Fruit fly (Drosophila melanogaster) whole organism, embryonic: ENCODE results near the gene haf.

ENCODE experiments used
- Aef1 ChIP-seq: fragments of 200-800 bp; sonication (Bioruptor generic); IDR thresholded peaks from 3 replicates; pipeline ENCODE4 v1.3.6; 2022; ENCODE audit warnings: missing biosample characterization, missing genetic modification characterization
- Atf6 ChIP-seq: fragments of 200-800 bp; sonication (Bioruptor generic); IDR thresholded peaks from 2 replicates; pipeline ENCODE4 v1.3.6; 2022; ENCODE audit warnings: missing biosample characterization, missing genetic modification characterization
- Bgb ChIP-seq: fragments of 200-800 bp; sonication (Bioruptor generic); IDR thresholded peaks from 2 replicates; pipeline ENCODE4 v1.3.6; 2022; ENCODE audit warnings: missing biosample characterization, missing genetic modification characterization; ENCODE audit not compliant: partially characterized antibody
- C15 ChIP-seq: fragments of 200-800 bp; sonication (Bioruptor generic); IDR thresholded peaks from 3 replicates; pipeline ENCODE4 v1.3.6; 2022; ENCODE audit warnings: missing biosample characterization, missing genetic modification characterization
- CG11093 ChIP-seq: fragments of 200-800 bp; sonication (Bioruptor generic); IDR thresholded peaks from 3 replicates; pipeline ENCODE4 v1.3.6; 2022; ENCODE audit warnings: missing biosample characterization, missing genetic modification characterization
- CG15073 ChIP-seq: fragments of 200-800 bp; sonication (Bioruptor generic); optimal IDR thresholded peaks from 2 replicates; lab custom pipeline; 2016; ENCODE audit warnings: missing biosample characterization, missing genetic modification characterization
- CG1602 ChIP-seq: fragments of 200-800 bp; sonication (Bioruptor generic); optimal IDR thresholded peaks from 3 replicates; lab custom pipeline; 2016; ENCODE audit warnings: missing biosample characterization, missing genetic modification characterization
- CG18476 ChIP-seq: fragments of 200-800 bp; sonication (Bioruptor generic); optimal IDR thresholded peaks from 2 replicates; lab custom pipeline; 2016; ENCODE audit warnings: missing biosample characterization, mild to moderate bottlenecking, missing genetic modification characterization
- CG2116 ChIP-seq: fragments of 200-800 bp; sonication (Bioruptor generic); optimal IDR thresholded peaks from 3 replicates; lab custom pipeline; 2018; ENCODE audit warnings: missing biosample characterization, mild to moderate bottlenecking, missing genetic modification characterization
- CG2889 ChIP-seq: fragments of 200-800 bp; sonication (Bioruptor generic); IDR thresholded peaks from 3 replicates; pipeline ENCODE4 v1.3.6; 2022; ENCODE audit warnings: missing biosample characterization, missing genetic modification characterization
- CG31388 ChIP-seq: fragments of 200-800 bp; sonication (Bioruptor generic); optimal IDR thresholded peaks from 2 replicates; lab custom pipeline; 2016; ENCODE audit warnings: missing biosample characterization, missing genetic modification characterization
- CG31441 ChIP-seq: fragments of 200-800 bp; sonication (Bioruptor generic); IDR thresholded peaks from 2 replicates; pipeline ENCODE4 v1.3.6; 2022; ENCODE audit warnings: missing biosample characterization, missing genetic modification characterization
- CG32767 ChIP-seq: fragments of 200-800 bp; sonication (Bioruptor generic); IDR thresholded peaks from 2 replicates; pipeline ENCODE4 v1.3.6; 2022; ENCODE audit warnings: missing biosample characterization, missing genetic modification characterization
- CG34422 ChIP-seq: fragments of 200-800 bp; sonication (Bioruptor generic); IDR thresholded peaks from 3 replicates; pipeline ENCODE4 v1.3.6; 2022; ENCODE audit warnings: missing biosample characterization, missing genetic modification characterization
- CG4424 ChIP-seq: fragments of 200-800 bp; sonication (Bioruptor generic); optimal IDR thresholded peaks from 3 replicates; lab custom pipeline; 2016; ENCODE audit warnings: missing biosample characterization, missing genetic modification characterization
- CG4730 ChIP-seq: fragments of 200-800 bp; sonication (Bioruptor generic); IDR thresholded peaks from 2 replicates; pipeline ENCODE4 v1.3.6; 2022; ENCODE audit warnings: missing biosample characterization, missing genetic modification characterization
- CG6175 ChIP-seq: fragments of 200-800 bp; sonication (Bioruptor generic); IDR thresholded peaks from 3 replicates; pipeline ENCODE4 v1.3.6; 2022; ENCODE audit warnings: missing biosample characterization, missing genetic modification characterization
- CG6791 ChIP-seq: fragments of 200-800 bp; sonication (Bioruptor generic); IDR thresholded peaks from 3 replicates; pipeline ENCODE4 v1.3.6; 2022; ENCODE audit warnings: missing biosample characterization, missing genetic modification characterization; ENCODE audit not compliant: partially characterized antibody
- CG7745 ChIP-seq: fragments of 200-800 bp; sonication (Bioruptor generic); optimal IDR thresholded peaks from 2 replicates; lab custom pipeline; 2018; ENCODE audit warnings: missing biosample characterization, mild to moderate bottlenecking, missing genetic modification characterization, moderate library complexity
- CG8765 ChIP-seq: fragments of 200-800 bp; sonication (Bioruptor generic); IDR thresholded peaks from 2 replicates; pipeline ENCODE4 v1.3.6; 2022; ENCODE audit warnings: missing biosample characterization, missing genetic modification characterization
- CG8944 ChIP-seq: fragments of 200-800 bp; sonication (Bioruptor generic); optimal IDR thresholded peaks from 3 replicates; lab custom pipeline; 2016; ENCODE audit warnings: missing biosample characterization, missing genetic modification characterization
- Dbx ChIP-seq: fragments of 200-800 bp; sonication (Bioruptor generic); IDR thresholded peaks from 3 replicates; pipeline ENCODE4 v1.3.6; 2022; ENCODE audit warnings: missing biosample characterization, missing genetic modification characterization
- ERR ChIP-seq: fragments of 200-800 bp; sonication (Bioruptor generic); optimal IDR thresholded peaks from 2 replicates; lab custom pipeline; 2016; ENCODE audit warnings: missing biosample characterization, missing genetic modification characterization
- HLH3B ChIP-seq: fragments of 200-800 bp; sonication (Bioruptor generic); IDR thresholded peaks from 2 replicates; pipeline ENCODE4 v1.3.6; 2022; ENCODE audit warnings: missing biosample characterization, missing genetic modification characterization
- Lpt ChIP-seq: fragments of >200 bp; optimal IDR thresholded peaks from 2 replicates; lab custom pipeline; 2018; ENCODE audit warnings: missing biosample characterization, missing genetic modification characterization
- NFAT ChIP-seq: fragments of 200-800 bp; sonication (Bioruptor generic); IDR thresholded peaks from 2 replicates; pipeline ENCODE4 v1.3.6; 2022; ENCODE audit warnings: missing biosample characterization, missing genetic modification characterization
- Neu2 ChIP-seq: fragments of 200-800 bp; sonication (Bioruptor generic); optimal IDR thresholded peaks from 3 replicates; lab custom pipeline; 2016; ENCODE audit warnings: missing biosample characterization, missing genetic modification characterization, borderline replicate concordance
- Six4 ChIP-seq: fragments of 200-800 bp; sonication (Bioruptor generic); optimal IDR thresholded peaks from 2 replicates; lab custom pipeline; 2016; ENCODE audit warnings: missing biosample characterization, missing genetic modification characterization
- Stat92E ChIP-seq, 3 experiments: fragments of >200 bp in 2 of 3; fragments of 200-800 bp in 1 of 3; sonication (Bioruptor generic) in 1 of 3; optimal IDR thresholded peaks; 2 replicates each; lab custom pipeline; 2017 to 2019; ENCODE audit warnings: missing biosample characterization in 3 of 3, missing genetic modification characterization in 3 of 3, mild to moderate bottlenecking in 1 of 3, moderate library complexity in 1 of 3
- YL-1 ChIP-seq: fragments of 200-800 bp; sonication (Bioruptor generic); optimal IDR thresholded peaks from 3 replicates; lab custom pipeline; 2017; ENCODE audit warnings: missing biosample characterization, mild to moderate bottlenecking, missing genetic modification characterization
- amos ChIP-seq: fragments of 200-800 bp; sonication (Bioruptor generic); IDR thresholded peaks from 2 replicates; pipeline ENCODE4 v1.3.6; 2022; ENCODE audit warnings: missing biosample characterization, missing genetic modification characterization; ENCODE audit not compliant: partially characterized antibody
- bbx ChIP-seq: fragments of 200-800 bp; sonication (Bioruptor generic); IDR thresholded peaks from 2 replicates; pipeline ENCODE4 v1.3.6; 2022; ENCODE audit warnings: missing biosample characterization, missing genetic modification characterization; ENCODE audit not compliant: partially characterized antibody
- chm ChIP-seq: fragments of 200-800 bp; sonication (Bioruptor generic); IDR thresholded peaks from 2 replicates; pipeline ENCODE4 v1.3.6; 2022; ENCODE audit warnings: missing biosample characterization, missing genetic modification characterization
- cwo ChIP-seq: fragments of 200-800 bp; sonication (Bioruptor generic); optimal IDR thresholded peaks from 3 replicates; lab custom pipeline; 2017; ENCODE audit warnings: missing biosample characterization, missing genetic modification characterization, mild to moderate bottlenecking, moderate library complexity, missing genetic modification reagents
- dimm ChIP-seq: fragments of 200-800 bp; sonication (Bioruptor generic); IDR thresholded peaks from 2 replicates; pipeline ENCODE4 v1.3.6; 2022; ENCODE audit warnings: missing biosample characterization, missing genetic modification characterization
- dmrt99B ChIP-seq: fragments of 200-800 bp; sonication (Bioruptor generic); optimal IDR thresholded peaks from 2 replicates; lab custom pipeline; 2018; ENCODE audit warnings: missing biosample characterization, mild to moderate bottlenecking, missing genetic modification characterization, moderate library complexity
- fd102C ChIP-seq: fragments of 200-800 bp; sonication (Bioruptor generic); optimal IDR thresholded peaks from 2 replicates; lab custom pipeline; 2018; ENCODE audit warnings: missing biosample characterization, mild to moderate bottlenecking, missing genetic modification characterization, moderate library complexity
- gce ChIP-seq: fragments of 200-800 bp; sonication (Bioruptor generic); IDR thresholded peaks from 3 replicates; pipeline ENCODE4 v1.3.6; 2022; ENCODE audit warnings: missing biosample characterization, missing genetic modification characterization
- h ChIP-seq: fragments of >200 bp; optimal IDR thresholded peaks from 2 replicates; lab custom pipeline; 2017
- lab ChIP-seq: fragments of 200-800 bp; sonication (Bioruptor generic); optimal IDR thresholded peaks from 3 replicates; lab custom pipeline; 2017; ENCODE audit warnings: missing biosample characterization, missing genetic modification characterization, mild to moderate bottlenecking, moderate library complexity, missing genetic modification reagents
- lmd ChIP-seq: fragments of 200-800 bp; sonication (Bioruptor generic); IDR thresholded peaks from 2 replicates; pipeline ENCODE4 v1.3.6; 2022; ENCODE audit warnings: missing biosample characterization, missing genetic modification characterization
- nau ChIP-seq: fragments of 200-800 bp; sonication (Bioruptor generic); optimal IDR thresholded peaks from 3 replicates; lab custom pipeline; 2017; ENCODE audit warnings: missing biosample characterization, mild to moderate bottlenecking, missing genetic modification characterization, missing genetic modification reagents
- peb ChIP-seq: fragments of 200-800 bp; sonication (Bioruptor generic); IDR thresholded peaks from 2 replicates; pipeline ENCODE4 v1.3.6; 2022; ENCODE audit warnings: missing biosample characterization, missing genetic modification characterization
- pros ChIP-seq: fragments of 200-800 bp; sonication (Bioruptor generic); optimal IDR thresholded peaks from 3 replicates; lab custom pipeline; 2019; ENCODE audit warnings: missing biosample characterization, mild to moderate bottlenecking, missing genetic modification characterization, moderate library complexity
- pzg ChIP-seq: fragments of 200-800 bp; sonication (Bioruptor generic); optimal IDR thresholded peaks from 3 replicates; lab custom pipeline; 2018; ENCODE audit warnings: missing biosample characterization, mild to moderate bottlenecking, missing genetic modification characterization, moderate library complexity
- sens ChIP-seq: fragments of 200-800 bp; sonication (Bioruptor generic); peaks from one replicate; lab custom pipeline; 2016; ENCODE audit warnings: missing biosample characterization, missing genetic modification characterization
- trh ChIP-seq: fragments of 200-800 bp; sonication (Bioruptor generic); optimal IDR thresholded peaks from 2 replicates; lab custom pipeline; 2016; ENCODE audit warnings: missing biosample characterization, missing genetic modification characterization
- ttk ChIP-seq: fragments of 200-800 bp; sonication (Bioruptor generic); IDR thresholded peaks from 2 replicates; pipeline ENCODE4 v2.1.2; 2022; ENCODE audit warnings: missing biosample characterization, missing genetic modification characterization
- vvl ChIP-seq: fragments of 200-800 bp; sonication (Bioruptor generic); IDR thresholded peaks from 2 replicates; pipeline ENCODE4 v1.3.6; 2022; ENCODE audit warnings: missing biosample characterization, missing genetic modification characterization
- wdn ChIP-seq: fragments of 200-800 bp; sonication (Bioruptor generic); IDR thresholded peaks from 2 replicates; pipeline ENCODE4 v1.3.6; 2022; ENCODE audit warnings: missing biosample characterization, missing genetic modification characterization

Gene haf

DNA sequence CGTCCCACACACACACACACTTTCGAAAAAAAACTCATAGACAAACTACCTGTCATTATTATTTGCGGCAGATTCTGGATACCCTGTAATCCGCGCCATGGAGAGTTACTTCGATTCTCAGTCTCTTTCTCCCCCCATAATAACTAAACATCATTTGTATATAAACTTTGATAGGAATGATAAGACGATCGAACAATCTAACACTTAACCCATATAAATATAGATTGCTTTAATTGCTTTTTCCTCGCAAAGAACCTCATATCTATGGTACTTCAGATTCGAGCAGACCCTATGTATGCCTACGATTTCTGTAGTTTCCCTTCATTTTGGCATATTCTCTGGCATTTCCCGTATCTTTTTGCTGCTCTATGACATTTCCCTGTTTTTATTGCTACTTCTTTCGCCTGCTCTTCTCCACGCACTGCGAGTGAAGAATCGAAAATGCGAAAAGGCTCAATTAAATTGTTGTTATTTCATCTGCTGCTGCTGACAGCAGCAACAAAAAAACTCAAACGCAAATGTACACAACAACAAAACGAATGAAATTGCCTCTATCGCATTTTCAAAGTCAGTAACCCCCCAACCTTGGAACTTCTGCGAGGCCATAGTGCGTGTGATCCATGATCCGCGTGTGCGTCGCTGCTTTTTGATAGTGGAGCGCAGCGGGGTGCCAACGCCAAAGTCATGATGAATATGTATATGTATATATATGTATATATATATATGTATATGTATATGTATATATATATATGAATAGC lies 79.3 kb downstream of the haf start (continued):
- TF ChIP-seq NFAT (GFP tag; lab: Robert Waterston, UW), result peak; percentile 85
- peak in 1 of 3 experiments; percentile 34 for TF ChIP-seq Stat92E (GFP tag; optimal IDR thresholded peaks at IDR 0.05; lab: Kevin White, UChicago)
- no peak for TF ChIP-seq CG32767 (GFP tag; lab: Robert Waterston, UW)
- TF ChIP-seq CG2889, result peak; percentile 65; the same call in 1 of the 3 replicates
- TF ChIP-seq YL-1 (GFP tag; lab: Kevin White, UChicago), result no peak
- no peak for TF ChIP-seq CG15073 (GFP tag; lab: Kevin White, UChicago)
- TF ChIP-seq dimm, result 0 out of 2 replicates have a peak, but pooled peaks have one; percentile 9
- peak; percentile 42; the same call in 1 of the 2 replicates for TF ChIP-seq CG8765 (GFP tag; lab: Robert Waterston, UW)
- no peak for TF ChIP-seq amos (GFP tag; lab: Robert Waterston, UW)
- TF ChIP-seq lmd, result peak; percentile 86
- TF ChIP-seq trh, result peak; percentile 3
- TF ChIP-seq CG31441 (GFP tag; lab: Robert Waterston, UW), result no peak
- peak; percentile 87 for TF ChIP-seq cwo (GFP tag; lab: Kevin White, UChicago)
- peak; percentile 56; the same call in 1 of the 2 replicates for TF ChIP-seq vvl (GFP tag; lab: Robert Waterston, UW)
- TF ChIP-seq ERR (GFP tag; lab: Kevin White, UChicago), result peak; percentile 64
- no peak for TF ChIP-seq gce (GFP tag; lab: Robert Waterston, UW)
- TF ChIP-seq pros (GFP tag; lab: Kevin White, UChicago), result no peak
- TF ChIP-seq CG31388 (GFP tag; lab: Kevin White, UChicago), result no peak
- no peak for TF ChIP-seq Bgb (GFP tag; lab: Robert Waterston, UW)
- TF ChIP-seq h, result no peak
- TF ChIP-seq lab (GFP tag; lab: Kevin White, UChicago), result peak; percentile 93
- peak; percentile 69 for TF ChIP-seq CG8944 (GFP tag; lab: Kevin White, UChicago)
- peak; percentile 55; the same call in 2 of the 3 replicates for TF ChIP-seq Aef1 (GFP tag; lab: Robert Waterston, UW)
- no peak for TF ChIP-seq CG6791 (GFP tag; lab: Robert Waterston, UW)
- peak; percentile 74 for TF ChIP-seq sens (GFP tag; lab: Kevin White, UChicago)
- TF ChIP-seq CG1602 (GFP tag; lab: Kevin White, UChicago), result peak; percentile 42
- TF ChIP-seq CG34422 (GFP tag; lab: Robert Waterston, UW), result peak; percentile 54; the same call in 1 of the 3 replicates
- TF ChIP-seq CG2116 (GFP tag; lab: Kevin White, UChicago), result peak; percentile 7
- TF ChIP-seq CG4730 (GFP tag; lab: Robert Waterston, UW), result peak; percentile 63
- no peak for TF ChIP-seq peb (GFP tag; lab: Robert Waterston, UW)
- peak; percentile 93 for TF ChIP-seq Dbx (GFP tag; lab: Robert Waterston, UW)
- TF ChIP-seq CG11093, result peak; percentile 42; the same call in 1 of the 3 replicates
- TF ChIP-seq C15 (GFP tag; lab: Robert Waterston, UW), result peak; percentile 86
- no peak for TF ChIP-seq Neu2 (GFP tag; lab: Kevin White, UChicago)
- TF ChIP-seq Lpt (GFP tag; lab: Kevin White, UChicago), result no peak
- TF ChIP-seq fd102C (GFP tag; lab: Kevin White, UChicago), result no peak
- peak; percentile 90 for TF ChIP-seq Atf6 (GFP tag; lab: Robert Waterston, UW)
- TF ChIP-seq bbx (GFP tag; lab: Robert Waterston, UW), result no peak
- TF ChIP-seq pzg (GFP tag; lab: Kevin White, UChicago), result peak; percentile 8
- peak; percentile 65 for TF ChIP-seq dmrt99B (tag; lab: Kevin White, UChicago)
- peak; percentile 85 for TF ChIP-seq wdn (GFP tag; lab: Robert Waterston, UW)
- TF ChIP-seq CG7745, result no peak
- TF ChIP-seq Six4 (GFP tag; lab: Kevin White, UChicago), result peak; percentile 39
- TF ChIP-seq CG4424 (GFP tag; lab: Kevin White, UChicago), result peak; percentile 45
- TF ChIP-seq HLH3B (GFP tag; lab: Robert Waterston, UW), result 0 out of 2 replicates have a peak, but pooled peaks have one; percentile 17
- TF ChIP-seq ttk (GFP tag; lab: Robert Waterston, UW), result no peak
- peak; percentile 70 for TF ChIP-seq CG6175
- TF ChIP-seq chm, result no peak
- peak; percentile 4 for TF ChIP-seq nau (GFP tag; lab: Kevin White, UChicago)
- peak; percentile 34 for TF ChIP-seq CG18476
